Worm (Caenorhabditis elegans) whole organism, L4/young adult: Measurements from ENCODE around the gene F38B2.6.

Experiments used
- W03F9.2 ChIP-seq: fragments of 150-350 bp; optimal IDR thresholded peaks from 2 replicates; lab custom pipeline; 2014; ENCODE audit warnings: missing biosample characterization, missing genetic modification characterization
- dao-5 ChIP-seq: sonication (generic microtip); optimal IDR thresholded peaks from 2 replicates; lab custom pipeline; 2016; ENCODE audit warnings: missing genotype, missing genetic modification characterization, moderate library complexity, missing compliant biosample characterization
- him-1 ChIP-seq: sonication (generic microtip); optimal IDR thresholded peaks from 2 replicates; lab custom pipeline; 2016; ENCODE audit warnings: missing genotype, missing genetic modification reagents, missing genetic modification characterization, missing compliant biosample characterization

The F38B2.6 gene

DNA sequence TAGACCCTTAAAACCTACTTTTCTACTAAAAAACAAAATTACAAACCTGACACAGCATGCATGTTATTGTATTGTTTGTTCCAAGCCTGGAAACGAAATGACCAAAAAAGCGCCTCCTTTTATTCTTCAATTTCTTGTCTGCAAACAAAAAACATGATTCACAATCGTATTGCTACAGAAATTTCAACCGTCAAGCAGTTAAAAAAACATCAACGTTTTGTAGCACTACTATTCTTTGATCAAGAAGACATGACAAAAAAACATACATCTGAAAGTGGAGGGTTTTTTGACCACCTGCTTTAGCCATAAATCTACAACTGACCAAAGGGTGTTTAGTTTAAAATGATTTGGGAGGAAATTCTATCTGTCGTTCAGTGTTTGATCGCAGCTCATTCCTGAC lies at the start of gene F38B2.6:
TSS of gene F38B2.6 (minus strand) at position 101 of the 400 bp plus-strand sequence.
- TF ChIP-seq dao-5 (tag; lab: Kevin White, UChicago) (no peak), W03F9.2 (tag; lab: Kevin White, UChicago) (no peak), him-1 (tag; lab: Kevin White, UChicago) (no peak)

DNA sequence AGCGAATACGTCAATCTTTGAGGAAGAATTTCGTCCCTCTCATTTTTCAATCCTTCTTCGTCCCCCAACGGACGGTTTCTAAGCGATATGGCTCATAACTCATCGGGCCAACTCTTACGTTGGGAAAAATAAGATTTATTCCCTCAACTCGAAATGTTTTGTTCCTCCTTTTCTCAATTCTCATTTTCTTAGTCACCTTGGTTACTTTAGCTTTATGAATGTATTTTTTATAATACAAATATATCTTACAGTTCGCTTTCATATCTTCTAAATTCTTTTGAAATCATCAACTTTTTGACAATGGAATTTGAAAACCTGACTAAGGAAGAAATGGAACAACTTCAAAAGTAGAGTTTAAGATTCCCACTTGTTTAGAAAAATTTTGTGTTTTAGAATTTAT lies 48.4 kb upstream of the F38B2.6 start, which contains the start of gene npr-9:
TSS of gene npr-9 (plus strand) at position 301 of the 400 bp plus-strand sequence.
- no peak for TF ChIP-seq W03F9.2 (tag; lab: Kevin White, UChicago)
- TF ChIP-seq dao-5 (tag; lab: Kevin White, UChicago) = no peak
- no peak for TF ChIP-seq him-1 (tag; lab: Kevin White, UChicago)

DNA sequence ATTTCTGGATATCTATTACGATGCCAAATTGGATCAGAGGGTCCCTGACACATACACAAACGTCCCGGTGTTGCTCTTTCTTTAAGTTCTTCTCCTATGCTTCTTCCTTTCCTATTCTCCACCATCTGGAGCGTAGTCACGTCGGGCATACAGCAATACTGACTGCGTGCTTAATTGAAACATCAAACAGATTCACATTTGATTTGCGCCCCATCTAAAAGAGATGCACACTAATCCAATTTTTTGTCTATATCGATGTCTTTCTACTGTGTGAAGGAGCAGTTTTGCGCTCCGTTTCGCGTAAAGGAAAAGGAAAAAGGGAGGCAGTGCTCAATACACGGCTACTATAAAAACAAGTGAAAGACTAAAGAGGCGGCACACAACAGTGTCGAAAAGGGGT lies 47.7 kb upstream of the F38B2.6 start:
- TF ChIP-seq W03F9.2 (tag; lab: Kevin White, UChicago) = no peak
- TF ChIP-seq him-1 (tag; lab: Kevin White, UChicago) = no peak
- TF ChIP-seq dao-5 (tag; lab: Kevin White, UChicago) = no peak

- no peak for TF ChIP-seq him-1 (tag; lab: Kevin White, UChicago)
- TF ChIP-seq dao-5 (tag; lab: Kevin White, UChicago) = no peak
- TF ChIP-seq W03F9.2 (tag; lab: Kevin White, UChicago) = no peak
These were observed 45.8 kb upstream of the F38B2.6 start, which contains the start of gene ZK455.5 for ce11 chrX:11326827-11327226. Gene ZK455.5 (minus strand): TSS chrX:11326927.

DNA sequence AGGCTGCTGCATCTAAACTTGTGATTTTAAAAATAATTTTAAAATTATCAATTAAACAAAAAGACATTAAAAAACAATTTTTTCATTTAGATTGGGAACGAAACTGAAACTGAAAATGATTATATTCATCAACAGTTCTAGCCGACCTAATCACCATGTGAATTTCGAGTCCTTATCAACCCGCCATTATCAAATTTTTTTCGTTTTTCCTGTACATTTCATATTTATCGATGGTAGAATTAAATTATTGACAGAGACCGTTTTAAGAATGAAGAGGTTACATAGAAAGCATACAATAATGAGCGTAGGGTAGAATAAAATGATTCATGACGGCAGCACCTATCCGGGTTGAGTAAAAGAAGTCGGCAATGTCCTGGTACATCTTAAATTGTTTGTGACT lies 43.2 kb upstream of the F38B2.6 start, which contains the start of gene asm-2:
TSS of gene asm-2 (minus strand) at position 12 of the 400 bp plus-strand sequence.
- TF ChIP-seq W03F9.2 (tag; lab: Kevin White, UChicago) = no peak
- TF ChIP-seq him-1 (tag; lab: Kevin White, UChicago) = no peak
- no peak for TF ChIP-seq dao-5 (tag; lab: Kevin White, UChicago)

DNA sequence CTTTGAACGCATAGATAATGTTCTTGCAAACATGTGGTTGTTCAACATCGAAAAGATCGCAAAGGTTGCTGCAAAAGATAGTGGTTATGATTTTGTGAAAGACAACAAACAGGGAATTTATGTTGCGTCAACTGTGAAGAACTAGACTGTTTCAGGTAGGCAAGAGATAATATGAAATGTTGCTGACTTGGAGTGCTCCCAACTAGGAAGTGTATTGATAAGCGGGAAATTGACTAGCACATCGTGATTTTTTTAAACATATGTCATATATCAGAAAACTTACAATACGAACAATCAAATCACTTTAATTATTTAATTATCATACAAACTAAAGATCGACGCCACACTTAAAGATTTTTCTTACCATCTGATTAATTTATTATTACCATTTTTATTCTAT lies 42.2 kb upstream of the F38B2.6 start:
- TF ChIP-seq dao-5 (tag; lab: Kevin White, UChicago) = no peak
- no peak for TF ChIP-seq him-1 (tag; lab: Kevin White, UChicago)
- no peak for TF ChIP-seq W03F9.2 (tag; lab: Kevin White, UChicago)

- TF ChIP-seq dao-5 (tag; lab: Kevin White, UChicago) (no peak), him-1 (tag; lab: Kevin White, UChicago) (no peak), W03F9.2 (tag; lab: Kevin White, UChicago) (no peak)
These were observed 36.9 kb upstream of the F38B2.6 start, which contains the start of gene hizr-1 for ce11 chrX:11317939-11318338. Gene hizr-1 (plus strand): TSS chrX:11318278.

DNA sequence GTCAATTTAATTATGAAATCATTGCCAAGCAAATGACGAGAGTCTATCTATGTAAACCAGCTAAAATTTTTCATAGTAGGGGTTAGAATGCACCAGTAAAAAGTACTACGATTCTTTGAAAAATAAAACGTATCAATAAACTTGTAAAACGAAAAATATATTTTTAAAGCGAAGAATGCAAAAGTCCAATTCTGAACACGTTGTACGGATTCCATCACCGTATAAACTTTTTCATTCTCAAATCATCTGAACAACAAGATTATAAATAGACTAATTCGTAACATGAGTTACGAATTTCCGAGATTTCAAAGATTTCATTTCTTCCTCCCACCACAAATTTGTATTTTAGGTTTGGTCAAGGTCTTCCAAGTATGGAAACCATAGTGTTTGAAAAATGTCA lies 35.7 kb upstream of the F38B2.6 start, which contains the start of gene nlp-57:
TSS of gene nlp-57 (plus strand) at position 301 of the 400 bp plus-strand sequence.
- no peak for TF ChIP-seq W03F9.2 (tag; lab: Kevin White, UChicago)
- TF ChIP-seq him-1 (tag; lab: Kevin White, UChicago) = no peak
- TF ChIP-seq dao-5 (tag; lab: Kevin White, UChicago) = no peak

ce11 chrX:11315392-11315791 lies 34.3 kb upstream of the F38B2.6 start, which contains the start of gene F08G12.11:
Gene F08G12.11 (minus strand): TSS chrX:11315572.
- TF ChIP-seq W03F9.2 (tag; lab: Kevin White, UChicago) (no peak), dao-5 (tag; lab: Kevin White, UChicago) (no peak), him-1 (tag; lab: Kevin White, UChicago) (no peak)

- TF ChIP-seq him-1 (tag; lab: Kevin White, UChicago) (no peak), dao-5 (tag; lab: Kevin White, UChicago) (no peak), W03F9.2 (tag; lab: Kevin White, UChicago) (no peak)
These were observed 29.3 kb upstream of the F38B2.6 start, which contains the start of gene F08G12.5 for ce11 chrX:11310285-11310838. Gene F08G12.5 (minus strand): TSS chrX:11310285.

DNA sequence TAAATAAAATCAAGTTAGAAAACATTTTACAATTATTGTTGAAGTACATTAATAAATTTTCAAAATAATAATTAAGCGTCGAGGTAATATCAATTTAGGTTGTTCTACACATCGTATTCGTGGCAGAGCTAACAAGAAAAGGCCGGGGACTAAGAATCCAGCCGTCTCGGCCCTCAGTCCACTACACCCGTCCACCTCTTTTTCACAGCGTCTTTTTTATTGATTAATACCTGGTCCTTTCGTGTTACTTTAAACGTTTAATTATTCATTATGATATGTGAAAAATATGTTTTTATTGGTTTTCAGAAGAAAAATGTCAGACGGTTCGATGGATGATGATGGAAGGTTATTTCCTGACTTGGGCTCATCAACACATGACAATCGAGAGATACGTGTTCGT lies 26.0 kb upstream of the F38B2.6 start, which contains the start of gene vhl-1:
TSS of gene vhl-1 (plus strand) at position 301 of the 400 bp plus-strand sequence.
- TF ChIP-seq him-1 (tag; lab: Kevin White, UChicago) = no peak
- TF ChIP-seq W03F9.2 (tag; lab: Kevin White, UChicago) = no peak
- no peak for TF ChIP-seq dao-5 (tag; lab: Kevin White, UChicago)

ce11 chrX:11305773-11306172 lies 24.7 kb upstream of the F38B2.6 start, which contains the start of gene F08G12.1:
Gene F08G12.1 (minus strand): TSS chrX:11305873.
- TF ChIP-seq him-1 (tag; lab: Kevin White, UChicago) (no peak), W03F9.2 (tag; lab: Kevin White, UChicago) (no peak), dao-5 (tag; lab: Kevin White, UChicago) (no peak)

- no peak for TF ChIP-seq dao-5 (tag; lab: Kevin White, UChicago)
- peak; percentile 37 for TF ChIP-seq him-1 (tag; lab: Kevin White, UChicago)
- TF ChIP-seq W03F9.2 (tag; lab: Kevin White, UChicago) = no peak
These were observed 18.7 kb upstream of the F38B2.6 start, which contains the start of the genes snrp-40.1 and F08G12.3 for ce11 chrX:11299642-11300307. Gene snrp-40.1 (minus strand): TSS chrX:11299784. Gene F08G12.3 (plus strand): TSS chrX:11300257.
